Worm (Caenorhabditis elegans) whole organism, L4 larva: ENCODE measurements around the gene nhr-70.

Source experiments
- daf-12 ChIP-seq: fragments of 150-350 bp; optimal IDR thresholded peaks from 2 replicates; lab custom pipeline; 2014; ENCODE audit warnings: missing biosample characterization, missing genetic modification reagents, missing genetic modification characterization
- lin-13 ChIP-seq: fragments of 150-350 bp; optimal IDR thresholded peaks from 2 replicates; lab custom pipeline; 2014; ENCODE audit warnings: missing biosample characterization, missing genetic modification reagents, missing genetic modification characterization
- nhr-76 ChIP-seq: fragments of 150-350 bp; optimal IDR thresholded peaks from 2 replicates; lab custom pipeline; 2014; ENCODE audit warnings: missing biosample characterization, missing genetic modification characterization
- ztf-11 ChIP-seq: fragments of 150-350 bp; optimal IDR thresholded peaks from 2 replicates; lab custom pipeline; 2014; ENCODE audit warnings: missing biosample characterization, missing genetic modification characterization

- TF ChIP-seq ztf-11 (tag; lab: Kevin White, UChicago) (no peak), daf-12 (tag; lab: Kevin White, UChicago) (no peak), lin-13 (peak; percentile 22), nhr-76 (tag; lab: Kevin White, UChicago) (no peak)
Observed at ce11 chrV:18577458-18578078, 38.8 kb upstream of the nhr-70 start.
